Worm (Caenorhabditis elegans) whole organism, mixed stage, embryonic: ENCODE results near the gene R08B4.3.

Source experiments
- blmp-1 ChIP-seq: fragments of 150-350 bp; optimal IDR thresholded peaks from 2 replicates; lab custom pipeline; 2014; ENCODE audit warnings: missing biosample characterization, missing genetic modification characterization
- ceh-39 ChIP-seq: fragments of 150-350 bp; optimal IDR thresholded peaks from 2 replicates; lab custom pipeline; 2014; ENCODE audit warnings: missing biosample characterization, missing genetic modification characterization
- ces-1 ChIP-seq: fragments of 150-350 bp; optimal IDR thresholded peaks from 2 replicates; lab custom pipeline; 2014; ENCODE audit warnings: missing biosample characterization, missing genetic modification reagents, missing genetic modification characterization
- elt-1 ChIP-seq: sonication (generic microtip); optimal IDR thresholded peaks from 2 replicates; lab custom pipeline; 2017; ENCODE audit warnings: missing genetic modification characterization, mild to moderate bottlenecking, missing compliant biosample characterization, antibody characterized with exemption, moderate library complexity, borderline replicate concordance; ENCODE audit not compliant: insufficient read depth
- lin-13 ChIP-seq: fragments of 150-350 bp; optimal IDR thresholded peaks from 2 replicates; lab custom pipeline; 2014; ENCODE audit warnings: missing biosample characterization, missing genetic modification characterization
- mab-5 ChIP-seq: fragments of 150-350 bp; optimal IDR thresholded peaks from 2 replicates; lab custom pipeline; 2014; ENCODE audit warnings: missing biosample characterization, missing genetic modification characterization
- mep-1 ChIP-seq: fragments of 150-350 bp; optimal IDR thresholded peaks from 2 replicates; lab custom pipeline; 2017; ENCODE audit warnings: missing biosample characterization, missing genetic modification reagents, missing genetic modification characterization, inconsistent platforms
- nhr-12 ChIP-seq: fragments of 150-350 bp; optimal IDR thresholded peaks from 2 replicates; lab custom pipeline; 2014; ENCODE audit warnings: missing biosample characterization, missing genetic modification characterization
- nhr-76 ChIP-seq: sonication (generic microtip); optimal IDR thresholded peaks from 2 replicates; lab custom pipeline; 2017; ENCODE audit warnings: missing biosample characterization, missing genetic modification characterization
- snpc-4 ChIP-seq: fragments of 150-350 bp; optimal IDR thresholded peaks from 2 replicates; lab custom pipeline; 2014; ENCODE audit warnings: missing biosample characterization, missing genetic modification characterization
- sptf-1 ChIP-seq: sonication (generic microtip); optimal IDR thresholded peaks from 2 replicates; lab custom pipeline; 2017; ENCODE audit warnings: mild to moderate bottlenecking, missing genetic modification characterization, moderate library complexity, missing compliant biosample characterization
- unc-39 ChIP-seq: fragments of 150-350 bp; optimal IDR thresholded peaks from 2 replicates; lab custom pipeline; 2014; ENCODE audit warnings: missing biosample characterization, missing genetic modification characterization
- unc-62 ChIP-seq: fragments of 150-350 bp; optimal IDR thresholded peaks from 2 replicates; lab custom pipeline; 2014; ENCODE audit warnings: missing biosample characterization, missing genetic modification reagents, missing genetic modification characterization
- ztf-11 ChIP-seq: fragments of 150-350 bp; optimal IDR thresholded peaks from 2 replicates; lab custom pipeline; 2014; ENCODE audit warnings: missing biosample characterization, missing genetic modification characterization

ce11 chrX:11107076-11107475 lies 13.7 kb downstream of the R08B4.3 start, which contains the start of gene clc-17:
- TF ChIP-seq nhr-12 (no peak), mab-5 (tag; lab: Kevin White, UChicago) (no peak), unc-39 (no peak), ces-1 (no peak), nhr-76 (no peak), snpc-4 (tag; lab: Kevin White, UChicago) (no peak), unc-62 (no peak), lin-13 (tag; lab: Kevin White, UChicago) (no peak), mep-1 (tag; lab: Kevin White, UChicago) (no peak), sptf-1 (tag; lab: Kevin White, UChicago) (no peak), blmp-1 (no peak), ceh-39 (tag; lab: Kevin White, UChicago) (no peak), ztf-11 (tag; lab: Kevin White, UChicago) (no peak), elt-1 (tag; lab: Kevin White, UChicago) (no peak)
